Worm (Caenorhabditis elegans) whole organism, young adult: ENCODE results near the gene kvs-3.

Experiments
- B0261.1 ChIP-seq: sonication (generic microtip); optimal IDR thresholded peaks from 2 replicates; lab custom pipeline; 2016; ENCODE audit warnings: mild to moderate bottlenecking, missing genetic modification characterization, moderate library complexity, missing compliant biosample characterization
- C06A6.2 ChIP-seq: fragments of 200-800 bp; sonication (Bioruptor generic); conservative IDR thresholded peaks from 2 replicates; pipeline ENCODE4 v1.3.6; 2022; ENCODE audit warnings: missing genetic modification characterization, missing compliant biosample characterization
- C17E4.6 ChIP-seq: fragments of 200-800 bp; sonication (Bioruptor generic); IDR thresholded peaks from 2 replicates; pipeline ENCODE4 v1.3.6; 2022; ENCODE audit warnings: missing genetic modification reagents, missing genetic modification characterization, missing compliant biosample characterization
- F22D6.2 ChIP-seq: sonication (generic microtip); optimal IDR thresholded peaks from 2 replicates; lab custom pipeline; 2016; ENCODE audit warnings: mild to moderate bottlenecking, missing genetic modification characterization, missing compliant biosample characterization
- F57A8.1 ChIP-seq: fragments of 200-800 bp; sonication (Bioruptor generic); optimal IDR thresholded peaks from 2 replicates; lab custom pipeline; 2018; ENCODE audit warnings: mild to moderate bottlenecking, missing genetic modification characterization, moderate library complexity, missing compliant biosample characterization
- F57C9.4 ChIP-seq: sonication (generic microtip); optimal IDR thresholded peaks from 2 replicates; lab custom pipeline; 2017; ENCODE audit warnings: mild to moderate bottlenecking, missing genetic modification characterization, missing compliant biosample characterization
- K12H6.12 ChIP-seq: fragments of 200-800 bp; sonication (Bioruptor generic); optimal IDR thresholded peaks from 2 replicates; lab custom pipeline; 2018; ENCODE audit warnings: mild to moderate bottlenecking, missing genetic modification characterization, missing compliant biosample characterization
- Y53F4B.3 ChIP-seq: fragments of 200-800 bp; sonication (Bioruptor generic); IDR thresholded peaks from 2 replicates; pipeline ENCODE4 v1.3.6; 2022; ENCODE audit warnings: missing genetic modification reagents, missing genetic modification characterization, missing compliant biosample characterization
- Y56A3A.18 ChIP-seq: fragments of 200-800 bp; sonication (Bioruptor generic); IDR thresholded peaks from 2 replicates; pipeline ENCODE4 v1.3.6; 2022; ENCODE audit warnings: missing genetic modification reagents, missing genetic modification characterization, missing compliant biosample characterization
- Y67H2A.10 ChIP-seq: fragments of 200-800 bp; sonication (Bioruptor generic); conservative IDR thresholded peaks from 2 replicates; pipeline ENCODE4 v1.3.6; 2022; ENCODE audit warnings: missing genetic modification reagents, missing genetic modification characterization, missing compliant biosample characterization
- attf-3 ChIP-seq: fragments of 200-800 bp; sonication (Bioruptor generic); conservative IDR thresholded peaks from 2 replicates; pipeline ENCODE4 v1.3.6; 2022; ENCODE audit warnings: missing genetic modification reagents, missing genetic modification characterization, missing compliant biosample characterization
- ceh-27 ChIP-seq: fragments of 200-800 bp; sonication (Bioruptor generic); optimal IDR thresholded peaks from 2 replicates; lab custom pipeline; 2018; ENCODE audit warnings: mild to moderate bottlenecking, missing genetic modification characterization, moderate library complexity, missing compliant biosample characterization
- ceh-40 ChIP-seq: fragments of 200-800 bp; sonication (Bioruptor generic); IDR thresholded peaks from 2 replicates; pipeline ENCODE4 v1.3.6; 2022; ENCODE audit warnings: missing genetic modification characterization, missing compliant biosample characterization
- ceh-91 ChIP-seq: fragments of 200-800 bp; sonication (Bioruptor generic); IDR thresholded peaks from 2 replicates; pipeline ENCODE4 v1.3.6; 2022; ENCODE audit warnings: missing genetic modification reagents, missing genetic modification characterization, missing compliant biosample characterization
- die-1 ChIP-seq: sonication (generic microtip); optimal IDR thresholded peaks from 2 replicates; lab custom pipeline; 2016; ENCODE audit warnings: missing genotype, mild to moderate bottlenecking, missing genetic modification characterization, missing compliant biosample characterization
- dpff-1 ChIP-seq: sonication (generic microtip); optimal IDR thresholded peaks from 2 replicates; lab custom pipeline; 2017; ENCODE audit warnings: mild to moderate bottlenecking, missing genetic modification characterization, missing compliant biosample characterization
- dpl-1 ChIP-seq: fragments of 150-350 bp; optimal IDR thresholded peaks from 2 replicates; lab custom pipeline; 2014; ENCODE audit warnings: missing biosample characterization, missing genetic modification reagents, missing genetic modification characterization
- efl-1 ChIP-seq: fragments of 150-350 bp; optimal IDR thresholded peaks from 2 replicates; lab custom pipeline; 2014; ENCODE audit warnings: missing biosample characterization, missing genetic modification reagents, missing genetic modification characterization
- hlh-26 ChIP-seq: fragments of 200-800 bp; sonication (Bioruptor generic); conservative IDR thresholded peaks from 2 replicates; pipeline ENCODE4 v1.3.6; 2022; ENCODE audit warnings: missing genetic modification reagents, missing genetic modification characterization, missing compliant biosample characterization
- hmg-1.2 ChIP-seq: fragments of 200-800 bp; sonication (Bioruptor generic); IDR thresholded peaks from 2 replicates; pipeline ENCODE4 v1.3.6; 2022; ENCODE audit warnings: missing genetic modification reagents, missing genetic modification characterization, missing compliant biosample characterization
- hmg-20 ChIP-seq: fragments of 200-800 bp; sonication (Bioruptor generic); IDR thresholded peaks from 2 replicates; pipeline ENCODE4 v1.3.6; 2022; ENCODE audit warnings: missing genetic modification reagents, missing genetic modification characterization, missing compliant biosample characterization
- hsf-1 ChIP-seq: fragments of 200-800 bp; sonication (Bioruptor generic); IDR thresholded peaks from 2 replicates; pipeline ENCODE4 v1.3.6; 2022; ENCODE audit warnings: missing genetic modification reagents, missing genetic modification characterization, missing compliant biosample characterization
- lag-1 ChIP-seq: fragments of 200-800 bp; sonication (Bioruptor generic); IDR thresholded peaks from 2 replicates; pipeline ENCODE4 v1.3.6; 2022; ENCODE audit warnings: missing genetic modification reagents, missing genetic modification characterization, missing compliant biosample characterization
- let-526 ChIP-seq: fragments of 200-800 bp; sonication (Bioruptor generic); IDR thresholded peaks from 2 replicates; pipeline ENCODE4 v1.3.6; 2022; ENCODE audit warnings: missing genetic modification reagents, missing genetic modification characterization, missing compliant biosample characterization
- let-607 ChIP-seq, 2 experiments: fragments of 200-800 bp in 1 of 2; sonication (Bioruptor generic) in 1 of 2; sonication (generic microtip) in 1 of 2; optimal IDR thresholded peaks; 2 replicates each; lab custom pipeline; 2016 to 2018; ENCODE audit warnings: mild to moderate bottlenecking in 2 of 2, missing compliant biosample characterization in 2 of 2, missing genetic modification characterization in 2 of 2, moderate library complexity in 2 of 2, missing genotype in 1 of 2
- lin-40 ChIP-seq: sonication (generic microtip); optimal IDR thresholded peaks from 2 replicates; lab custom pipeline; 2016; ENCODE audit warnings: missing genetic modification characterization, mild to moderate bottlenecking, missing compliant biosample characterization, missing genotype, missing genetic modification reagents
- lin-54 ChIP-seq: fragments of 200-800 bp; sonication (Bioruptor generic); optimal IDR thresholded peaks from 2 replicates; lab custom pipeline; 2018; ENCODE audit warnings: mild to moderate bottlenecking, missing genetic modification characterization, missing compliant biosample characterization
- lir-1 ChIP-seq: fragments of 200-800 bp; sonication (Bioruptor generic); conservative IDR thresholded peaks from 2 replicates; pipeline ENCODE4 v1.3.6; 2022; ENCODE audit warnings: missing genetic modification reagents, missing genetic modification characterization, missing compliant biosample characterization
- lsl-1 ChIP-seq: fragments of 200-800 bp; sonication (Bioruptor generic); optimal IDR thresholded peaks from 2 replicates; lab custom pipeline; 2018; ENCODE audit warnings: mild to moderate bottlenecking, missing genetic modification characterization, moderate library complexity, missing compliant biosample characterization
- madf-10 ChIP-seq: sonication (generic microtip); optimal IDR thresholded peaks from 2 replicates; lab custom pipeline; 2016; ENCODE audit warnings: mild to moderate bottlenecking, missing genetic modification characterization, missing compliant biosample characterization
- madf-6 ChIP-seq: fragments of 200-800 bp; sonication (Bioruptor generic); IDR thresholded peaks from 2 replicates; pipeline ENCODE4 v1.3.6; 2022; ENCODE audit warnings: missing genetic modification reagents, missing genetic modification characterization, missing compliant biosample characterization
- madf-8 ChIP-seq: fragments of 200-800 bp; sonication (Bioruptor generic); conservative IDR thresholded peaks from 2 replicates; pipeline ENCODE4 v1.3.6; 2022; ENCODE audit warnings: missing genetic modification reagents, missing genetic modification characterization, missing compliant biosample characterization
- mcd-1 ChIP-seq: fragments of 200-800 bp; sonication (Bioruptor generic); IDR thresholded peaks from 2 replicates; pipeline ENCODE4 v1.3.6; 2022; ENCODE audit warnings: missing genetic modification reagents, missing genetic modification characterization, missing compliant biosample characterization
- mes-4 ChIP-seq: sonication (generic microtip); optimal IDR thresholded peaks from 2 replicates; lab custom pipeline; 2016; ENCODE audit warnings: missing genotype, missing genetic modification characterization, missing compliant biosample characterization
- nhr-120 ChIP-seq: fragments of 200-800 bp; sonication (Bioruptor generic); IDR thresholded peaks from 2 replicates; pipeline ENCODE4 v1.3.6; 2022; ENCODE audit warnings: missing genetic modification characterization, missing compliant biosample characterization
- pha-4 ChIP-seq: fragments of 150-350 bp; sonication (generic microtip); optimal IDR thresholded peaks from 2 replicates; lab custom pipeline; 2014; ENCODE audit warnings: missing biosample characterization, missing genetic modification reagents, missing genetic modification characterization
- rec-8 ChIP-seq, 2 experiments: sonication (generic microtip); optimal IDR thresholded peaks; 2 replicates each; lab custom pipeline; 2016; ENCODE audit warnings: mild to moderate bottlenecking in 2 of 2, missing genetic modification characterization in 2 of 2, missing genetic modification reagents in 2 of 2, missing genotype in 2 of 2, missing biosample characterization in 1 of 2, missing compliant biosample characterization in 1 of 2, moderate library complexity in 1 of 2
- rpc-1 ChIP-seq, 2 experiments: fragments of 150-350 bp in 1 of 2; sonication (generic microtip) in 1 of 2; optimal IDR thresholded peaks; 2 replicates each; lab custom pipeline; 2014 to 2018; ENCODE audit warnings: missing biosample characterization in 1 of 2, missing genetic modification characterization in 1 of 2, missing genetic modification reagents in 1 of 2, missing genotype in 1 of 2
- sdz-38 ChIP-seq: sonication (generic microtip); optimal IDR thresholded peaks from 2 replicates; lab custom pipeline; 2016; ENCODE audit warnings: missing genotype, missing genetic modification characterization, missing compliant biosample characterization
- snpc-1.3 ChIP-seq: sonication (generic microtip); optimal IDR thresholded peaks from 2 replicates; lab custom pipeline; 2017; ENCODE audit warnings: missing genetic modification characterization, mild to moderate bottlenecking, missing compliant biosample characterization, antibody characterized with exemption, moderate library complexity, missing genotype, missing genetic modification reagents; ENCODE audit not compliant: insufficient read depth
- snpc-3.4 ChIP-seq: sonication (generic microtip); optimal IDR thresholded peaks from 2 replicates; lab custom pipeline; 2017; ENCODE audit warnings: missing genetic modification characterization, mild to moderate bottlenecking, missing compliant biosample characterization, antibody characterized with exemption, moderate library complexity, missing genotype, missing genetic modification reagents
- sptf-2 ChIP-seq: fragments of 200-800 bp; sonication (Bioruptor generic); optimal IDR thresholded peaks from 2 replicates; lab custom pipeline; 2018; ENCODE audit warnings: mild to moderate bottlenecking, missing genetic modification characterization, missing compliant biosample characterization
- tbx-9 ChIP-seq: sonication (generic microtip); optimal IDR thresholded peaks from 2 replicates; lab custom pipeline; 2016; ENCODE audit warnings: borderline replicate concordance, missing genetic modification characterization, inconsistent platforms, missing compliant biosample characterization
- xnd-1 ChIP-seq: sonication (generic microtip); optimal IDR thresholded peaks from 2 replicates; lab custom pipeline; 2016; ENCODE audit warnings: missing genotype, missing genetic modification reagents, missing genetic modification characterization, missing compliant biosample characterization
- ztf-28 ChIP-seq: fragments of 200-800 bp; sonication (Bioruptor generic); IDR thresholded peaks from 2 replicates; pipeline ENCODE4 v1.3.6; 2022; ENCODE audit warnings: missing genetic modification reagents, missing genetic modification characterization, missing compliant biosample characterization
- ztf-3 ChIP-seq: fragments of 200-800 bp; sonication (Bioruptor generic); optimal IDR thresholded peaks from 2 replicates; lab custom pipeline; 2018; ENCODE audit warnings: mild to moderate bottlenecking, missing genetic modification characterization, missing compliant biosample characterization

The kvs-3 gene

DNA sequence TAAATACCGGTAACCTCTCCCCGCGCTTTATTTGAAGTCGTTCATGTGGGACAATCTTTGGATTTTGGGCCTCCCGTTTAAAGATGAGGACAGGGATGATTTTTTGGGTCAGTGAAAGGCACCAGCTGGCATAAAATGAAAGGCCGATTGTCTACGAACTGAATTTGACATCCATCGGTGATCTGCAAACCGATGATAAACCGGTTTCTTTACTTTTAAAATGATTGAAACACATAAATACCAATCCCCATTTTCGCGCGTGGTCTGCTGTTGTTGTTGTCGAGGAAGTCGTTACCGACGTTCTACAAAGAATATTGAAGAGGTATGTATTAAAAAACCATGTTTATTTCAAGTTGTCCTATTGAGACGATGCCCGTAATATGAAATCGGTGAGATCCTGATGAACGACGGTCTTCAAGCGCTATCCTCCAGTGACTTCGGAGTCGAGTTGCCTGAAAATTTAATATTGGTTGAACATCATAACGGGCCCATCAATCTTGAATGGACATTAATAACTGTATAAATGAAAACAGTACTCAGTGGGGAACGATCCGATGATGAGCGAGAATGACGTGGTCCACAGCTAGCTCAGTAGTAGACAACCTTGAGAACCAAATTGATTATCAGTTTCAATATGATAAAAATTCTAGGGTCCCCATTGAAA, 25.0 kb downstream of the kvs-3 start:
- TF ChIP-seq lin-40 = no peak
- TF ChIP-seq C06A6.2 (GFP tag; lab: Robert Waterston, UW) = peak; percentile 53; the same call in 1 of the 2 replicates
- no peak for TF ChIP-seq F22D6.2 (tag; lab: Kevin White, UChicago)
- TF ChIP-seq pha-4 = no peak
- no peak for TF ChIP-seq hlh-26
- TF ChIP-seq ztf-3 (GFP tag; lab: Kevin White, UChicago) = no peak
- 0 out of 2 replicates have a peak, but pooled peaks have one; percentile 44 for TF ChIP-seq mcd-1 (GFP tag; lab: Robert Waterston, UW)
- TF ChIP-seq ceh-91 = peak; percentile 60; the same call in 1 of the 2 replicates
- no peak; the same call in 1 of the 2 replicates for TF ChIP-seq Y67H2A.10
- no peak for TF ChIP-seq mes-4
- TF ChIP-seq hmg-20 (GFP tag; lab: Robert Waterston, UW) = peak; percentile 51; the same call in 1 of the 2 replicates
- 0 out of 2 replicates have a peak, but pooled peaks have one; percentile 76 for TF ChIP-seq ceh-40 (GFP tag; lab: Robert Waterston, UW)
- no peak for TF ChIP-seq F57A8.1 (GFP tag; lab: Kevin White, UChicago)
- no peak for TF ChIP-seq let-607 (tag; optimal IDR thresholded peaks at IDR 0.05; lab: Kevin White, UChicago)
- TF ChIP-seq snpc-1.3 (tag; lab: Kevin White, UChicago) = no peak
- no peak; the same call in 1 of the 2 replicates for TF ChIP-seq madf-8 (GFP tag; lab: Robert Waterston, UW)
- 0 out of 2 replicates have a peak, but pooled peaks have one; percentile 27 for TF ChIP-seq lir-1 (GFP tag; lab: Robert Waterston, UW)
- TF ChIP-seq ztf-28 (GFP tag; lab: Robert Waterston, UW) = peak; percentile 59
- TF ChIP-seq attf-3 (GFP tag; lab: Robert Waterston, UW) = 0 out of 2 replicates have a peak, but pooled peaks have one; percentile 40
- TF ChIP-seq dpl-1 (GFP tag; lab: Kevin White, UChicago) = no peak
- TF ChIP-seq F57C9.4 (tag; lab: Kevin White, UChicago) = no peak
- no peak for TF ChIP-seq dpff-1
- peak; percentile 59 for TF ChIP-seq madf-6 (GFP tag; lab: Robert Waterston, UW)
- no peak for TF ChIP-seq nhr-120 (GFP tag; lab: Robert Waterston, UW)
- TF ChIP-seq ceh-27 (GFP tag; lab: Kevin White, UChicago) = no peak
- no peak for TF ChIP-seq efl-1 (GFP tag; lab: Kevin White, UChicago)
- no peak for TF ChIP-seq madf-10 (tag; lab: Kevin White, UChicago)
- TF ChIP-seq K12H6.12 (tag; lab: Kevin White, UChicago) = no peak
- TF ChIP-seq B0261.1 (tag; lab: Kevin White, UChicago) = no peak
- TF ChIP-seq tbx-9 (tag; lab: Kevin White, UChicago) = no peak
- peak; percentile 32 for TF ChIP-seq lsl-1 (GFP tag; lab: Kevin White, UChicago)
- TF ChIP-seq sdz-38 (tag; lab: Kevin White, UChicago) = no peak
- no peak for TF ChIP-seq snpc-3.4 (tag; lab: Kevin White, UChicago)
- TF ChIP-seq Y53F4B.3 (GFP tag; lab: Robert Waterston, UW) = no peak
- peak; percentile 21; the same call in 1 of the 2 replicates for TF ChIP-seq let-526 (GFP tag; lab: Robert Waterston, UW)
- TF ChIP-seq Y56A3A.18 (GFP tag; lab: Robert Waterston, UW) = peak; percentile 50
- no peak for TF ChIP-seq lag-1 (GFP tag; lab: Robert Waterston, UW)
- TF ChIP-seq rec-8 (tag; optimal IDR thresholded peaks at IDR 0.05; lab: Kevin White, UChicago) = no peak
- peak; percentile 43; the same call in 1 of the 2 replicates for TF ChIP-seq hsf-1 (GFP tag; lab: Robert Waterston, UW)
- TF ChIP-seq xnd-1 (tag; lab: Kevin White, UChicago) = no peak
- TF ChIP-seq sptf-2 (GFP tag; lab: Kevin White, UChicago) = no peak
- TF ChIP-seq lin-54 (GFP tag; lab: Kevin White, UChicago) = no peak
- peak; percentile 22; the same call in 1 of the 2 replicates for TF ChIP-seq C17E4.6 (GFP tag; lab: Robert Waterston, UW)
- TF ChIP-seq rpc-1 (optimal IDR thresholded peaks at IDR 0.05; lab: Kevin White, UChicago) = no peak
- TF ChIP-seq rpc-1 (tag; optimal IDR thresholded peaks at IDR 0.05; lab: Kevin White, UChicago) = no peak
- TF ChIP-seq hmg-1.2 (GFP tag; lab: Robert Waterston, UW) = peak; percentile 56
- TF ChIP-seq die-1 (tag; lab: Kevin White, UChicago) = no peak
